Worm (Caenorhabditis elegans) whole organism, L1 larva: ENCODE results near the gene C06E2.1.

Experiments
- Y116A8C.19 ChIP-seq: sonication (generic microtip); optimal IDR thresholded peaks from 2 replicates; lab custom pipeline; 2016; ENCODE audit warnings: missing compliant biosample characterization, missing genetic modification characterization, borderline replicate concordance
- ama-1 ChIP-seq: fragments of 150-350 bp; optimal IDR thresholded peaks from 2 replicates; lab custom pipeline; 2014
- fkh-8 ChIP-seq: sonication (generic microtip); optimal IDR thresholded peaks from 2 replicates; lab custom pipeline; 2016; ENCODE audit warnings: mild to moderate bottlenecking, missing genetic modification characterization, missing compliant biosample characterization
- fos-1 ChIP-seq: fragments of 150-350 bp; optimal IDR thresholded peaks from 2 replicates; lab custom pipeline; 2014; ENCODE audit warnings: missing biosample characterization, missing genetic modification characterization
- lsy-2 ChIP-seq, 2 experiments: fragments of 150-350 bp; optimal IDR thresholded peaks; 2 replicates each; lab custom pipeline; 2014; ENCODE audit warnings: missing biosample characterization in 2 of 2, missing genetic modification characterization in 2 of 2
- nhr-84 ChIP-seq: sonication (generic microtip); optimal IDR thresholded peaks from 2 replicates; lab custom pipeline; 2017; ENCODE audit warnings: missing biosample characterization, missing genetic modification characterization
- skn-1 ChIP-seq: fragments of 150-350 bp; optimal IDR thresholded peaks from 2 replicates; lab custom pipeline; 2014; ENCODE audit warnings: missing biosample characterization, missing genetic modification characterization
- unc-86 ChIP-seq: sonication (generic microtip); optimal IDR thresholded peaks from 2 replicates; lab custom pipeline; 2016; ENCODE audit warnings: missing genetic modification characterization, missing compliant biosample characterization

DNA sequence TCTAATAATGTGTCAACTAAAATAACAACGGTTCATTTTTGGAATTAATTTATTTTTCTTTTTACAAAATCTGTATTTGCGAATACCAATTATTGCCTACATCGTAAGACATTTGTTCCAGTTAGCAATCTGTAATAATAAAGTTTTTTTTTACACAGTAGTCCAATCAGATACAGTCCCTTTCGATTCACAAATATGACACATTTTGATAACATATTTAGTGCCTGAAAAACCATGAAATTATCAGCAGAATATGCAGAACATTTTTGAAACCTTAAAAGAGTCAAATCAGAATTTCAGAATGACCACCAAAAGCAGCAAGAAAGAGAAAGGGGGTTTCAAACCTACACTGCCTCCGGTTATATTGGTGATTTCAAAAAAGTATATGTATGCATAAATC lies 4.7 kb upstream of the C06E2.1 start, which contains the start of gene C06E2.2:
- TF ChIP-seq lsy-2 (tag; optimal IDR thresholded peaks at IDR 0.05; lab: Kevin White, UChicago) (no peak), nhr-84 (no peak), ama-1 (no peak), Y116A8C.19 (tag; lab: Kevin White, UChicago) (no peak), skn-1 (no peak), unc-86 (no peak), fkh-8 (tag; lab: Kevin White, UChicago) (no peak), fos-1 (tag; lab: Kevin White, UChicago) (no peak)
